Worm (Caenorhabditis elegans) whole organism, L4 larva: ENCODE data around the gene pals-32.

Source experiments
- F10B5.3 ChIP-seq: sonication (generic microtip); optimal IDR thresholded peaks from 2 replicates; lab custom pipeline; 2016; ENCODE audit warnings: mild to moderate bottlenecking, missing genetic modification characterization, missing compliant biosample characterization
- F26F4.8 ChIP-seq: fragments of 200-800 bp; sonication (Bioruptor generic); conservative IDR thresholded peaks from 2 replicates; pipeline ENCODE4 v1.3.6; 2022; ENCODE audit warnings: missing genetic modification characterization, missing compliant biosample characterization
- F37D6.2 ChIP-seq: sonication (generic microtip); optimal IDR thresholded peaks from 2 replicates; lab custom pipeline; 2016; ENCODE audit warnings: mild to moderate bottlenecking, missing genetic modification characterization, missing compliant biosample characterization
- F44E2.7 ChIP-seq: fragments of 200-800 bp; sonication (Bioruptor generic); IDR thresholded peaks from 2 replicates; pipeline ENCODE4 v2.1.2; 2022; ENCODE audit warnings: missing genetic modification characterization, missing compliant biosample characterization
- R02D3.7 ChIP-seq: fragments of 150-350 bp; sonication (generic microtip); optimal IDR thresholded peaks from 3 replicates; lab custom pipeline; 2014; ENCODE audit warnings: missing biosample characterization, missing genetic modification characterization
- T20F7.1 ChIP-seq: fragments of 200-800 bp; sonication (Bioruptor generic); optimal IDR thresholded peaks from 2 replicates; lab custom pipeline; 2018; ENCODE audit warnings: mild to moderate bottlenecking, missing genetic modification characterization, missing compliant biosample characterization
- Y75B8A.6 ChIP-seq: fragments of 200-800 bp; sonication (Bioruptor generic); IDR thresholded peaks from 2 replicates; pipeline ENCODE4 v1.3.6; 2022; ENCODE audit warnings: missing genetic modification reagents, missing genetic modification characterization, missing compliant biosample characterization
- ZK337.2 ChIP-seq: fragments of 200-800 bp; sonication (Bioruptor generic); IDR thresholded peaks from 2 replicates; pipeline ENCODE4 v1.3.6; 2022; ENCODE audit warnings: missing genetic modification reagents, missing genetic modification characterization, missing compliant biosample characterization
- ZK546.5 ChIP-seq, 2 experiments: sonication (generic microtip); optimal IDR thresholded peaks; 2 replicates each; lab custom pipeline; 2017; ENCODE audit warnings: missing biosample characterization in 2 of 2, missing genetic modification characterization in 2 of 2
- ama-1 ChIP-seq: fragments of 150-350 bp; optimal IDR thresholded peaks from 2 replicates; lab custom pipeline; 2014; ENCODE audit warnings: inconsistent platforms, mixed read lengths
- arid-1 ChIP-seq: fragments of 200-800 bp; sonication (Bioruptor generic); conservative IDR thresholded peaks from 2 replicates; pipeline ENCODE4 v1.3.6; 2022; ENCODE audit warnings: missing genetic modification reagents, missing genetic modification characterization, missing compliant biosample characterization
- ceh-28 ChIP-seq: fragments of 150-350 bp; optimal IDR thresholded peaks from 2 replicates; lab custom pipeline; 2014; ENCODE audit warnings: missing biosample characterization, missing genetic modification reagents, missing genetic modification characterization
- ceh-32 ChIP-seq: sonication (generic microtip); optimal IDR thresholded peaks from 2 replicates; lab custom pipeline; 2016; ENCODE audit warnings: mild to moderate bottlenecking, missing genetic modification characterization, missing compliant biosample characterization; ENCODE audit not compliant: poor library complexity
- ceh-44 ChIP-seq: fragments of 200-800 bp; sonication (Bioruptor generic); IDR thresholded peaks from 2 replicates; pipeline ENCODE4 v1.3.6; 2022; ENCODE audit warnings: missing genetic modification reagents, missing genetic modification characterization, missing compliant biosample characterization
- ceh-62 ChIP-seq: sonication (generic microtip); optimal IDR thresholded peaks from 2 replicates; lab custom pipeline; 2017; ENCODE audit warnings: missing biosample characterization, missing genetic modification characterization
- ceh-82 ChIP-seq: sonication (generic microtip); optimal IDR thresholded peaks from 2 replicates; lab custom pipeline; 2017; ENCODE audit warnings: missing biosample characterization, missing genetic modification characterization
- cey-2 ChIP-seq: sonication (generic microtip); optimal IDR thresholded peaks from 3 replicates; lab custom pipeline; 2017; ENCODE audit warnings: missing genetic modification characterization, mild to moderate bottlenecking, missing compliant biosample characterization, antibody characterized with exemption, borderline replicate concordance; ENCODE audit not compliant: insufficient read depth
- ctbp-1 ChIP-seq: fragments of 200-800 bp; sonication (Bioruptor generic); IDR thresholded peaks from 2 replicates; pipeline ENCODE4 v1.3.6; 2022; ENCODE audit warnings: missing genetic modification reagents, missing genetic modification characterization, missing compliant biosample characterization
- daf-12 ChIP-seq: fragments of 150-350 bp; optimal IDR thresholded peaks from 2 replicates; lab custom pipeline; 2014; ENCODE audit warnings: missing biosample characterization, missing genetic modification reagents, missing genetic modification characterization
- daf-16 ChIP-seq, 3 experiments: sonication (generic microtip); optimal IDR thresholded peaks; 2 replicates each; lab custom pipeline; 2016 to 2017; ENCODE audit warnings: missing genetic modification characterization in 3 of 3, missing genetic modification reagents in 3 of 3, mild to moderate bottlenecking in 2 of 3, missing compliant biosample characterization in 2 of 3, missing biosample characterization in 1 of 3, moderate library complexity in 1 of 3
- daf-8 ChIP-seq: fragments of 200-800 bp; sonication (Bioruptor generic); IDR thresholded peaks from 2 replicates; pipeline ENCODE4 v1.3.6; 2022; ENCODE audit warnings: missing genetic modification characterization, missing compliant biosample characterization
- dmd-8 ChIP-seq: fragments of 200-800 bp; sonication (Bioruptor generic); IDR thresholded peaks from 2 replicates; pipeline ENCODE4 v1.3.6; 2022; ENCODE audit warnings: missing genetic modification characterization, missing compliant biosample characterization
- dmd-9 ChIP-seq: fragments of 200-800 bp; sonication (Bioruptor generic); IDR thresholded peaks from 2 replicates; pipeline ENCODE4 v1.3.6; 2022; ENCODE audit warnings: missing genetic modification reagents, missing genetic modification characterization, missing compliant biosample characterization
- dpl-1 ChIP-seq: fragments of 150-350 bp; optimal IDR thresholded peaks from 2 replicates; lab custom pipeline; 2014; ENCODE audit warnings: missing biosample characterization, missing genetic modification reagents, missing genetic modification characterization
- duxl-1 ChIP-seq: sonication (generic microtip); optimal IDR thresholded peaks from 2 replicates; lab custom pipeline; 2016; ENCODE audit warnings: mild to moderate bottlenecking, missing genetic modification characterization, moderate library complexity, missing compliant biosample characterization; ENCODE audit not compliant: poor library complexity
- hif-1 ChIP-seq, 2 experiments: sonication (generic microtip); optimal IDR thresholded peaks; 2 replicates each; lab custom pipeline; 2016 to 2017; ENCODE audit warnings: missing compliant biosample characterization in 2 of 2, missing genetic modification characterization in 2 of 2, missing genetic modification reagents in 2 of 2, missing genotype in 2 of 2, mild to moderate bottlenecking in 1 of 2
- lim-7 ChIP-seq: fragments of 200-800 bp; sonication (Bioruptor generic); IDR thresholded peaks from 2 replicates; pipeline ENCODE4 v1.3.6; 2022; ENCODE audit warnings: missing genetic modification characterization, missing compliant biosample characterization
- lin-39 ChIP-seq: fragments of 150-350 bp; optimal IDR thresholded peaks from 2 replicates; lab custom pipeline; 2014; ENCODE audit warnings: missing biosample characterization, missing genetic modification reagents, missing genetic modification characterization
- lir-3 ChIP-seq: sonication (generic microtip); optimal IDR thresholded peaks from 2 replicates; lab custom pipeline; 2016; ENCODE audit warnings: mild to moderate bottlenecking, missing genetic modification characterization, missing compliant biosample characterization
- mxl-3 ChIP-seq: fragments of 200-800 bp; sonication (Bioruptor generic); optimal IDR thresholded peaks from 2 replicates; lab custom pipeline; 2018; ENCODE audit warnings: mild to moderate bottlenecking, missing genetic modification characterization, missing compliant biosample characterization
- nhr-11 ChIP-seq: fragments of 150-350 bp; optimal IDR thresholded peaks from 2 replicates; lab custom pipeline; 2014; ENCODE audit warnings: missing biosample characterization, missing genetic modification characterization
- nhr-111 ChIP-seq: fragments of 200-800 bp; sonication (Bioruptor generic); optimal IDR thresholded peaks from 2 replicates; lab custom pipeline; 2018; ENCODE audit warnings: mild to moderate bottlenecking, missing genetic modification characterization, missing compliant biosample characterization
- nhr-28 ChIP-seq: fragments of 150-350 bp; optimal IDR thresholded peaks from 2 replicates; lab custom pipeline; 2014; ENCODE audit warnings: missing biosample characterization, missing genetic modification characterization
- nhr-42 ChIP-seq: fragments of 200-800 bp; sonication (Bioruptor generic); IDR thresholded peaks from 2 replicates; pipeline ENCODE4 v1.3.6; 2022; ENCODE audit warnings: missing genetic modification characterization, missing compliant biosample characterization
- nhr-48 ChIP-seq: sonication (generic microtip); optimal IDR thresholded peaks from 2 replicates; lab custom pipeline; 2016; ENCODE audit warnings: mild to moderate bottlenecking, missing genetic modification characterization, missing compliant biosample characterization
- php-3 ChIP-seq: fragments of 200-800 bp; sonication (Bioruptor generic); IDR thresholded peaks from 2 replicates; pipeline ENCODE4 v1.3.6; 2022; ENCODE audit warnings: missing genetic modification reagents, missing genetic modification characterization, missing compliant biosample characterization
- pqm-1 ChIP-seq: sonication (generic microtip); optimal IDR thresholded peaks from 2 replicates; lab custom pipeline; 2017; ENCODE audit warnings: missing biosample characterization, missing genetic modification characterization
- saeg-2 ChIP-seq: fragments of 200-800 bp; sonication (Bioruptor generic); IDR thresholded peaks from 2 replicates; pipeline ENCODE4 v1.3.6; 2022; ENCODE audit warnings: missing genetic modification reagents, missing genetic modification characterization, missing compliant biosample characterization
- snpc-1.2 ChIP-seq: fragments of 200-800 bp; sonication (Bioruptor generic); IDR thresholded peaks from 2 replicates; pipeline ENCODE4 v1.3.6; 2022; ENCODE audit warnings: missing genetic modification reagents, missing genetic modification characterization, missing compliant biosample characterization
- spr-1 ChIP-seq: sonication (generic microtip); optimal IDR thresholded peaks from 2 replicates; lab custom pipeline; 2016; ENCODE audit warnings: mild to moderate bottlenecking, missing genetic modification characterization, missing compliant biosample characterization
- tag-97 ChIP-seq: fragments of 200-800 bp; sonication (Bioruptor generic); IDR thresholded peaks from 2 replicates; pipeline ENCODE4 v1.3.6; 2022; ENCODE audit warnings: missing genetic modification characterization, missing compliant biosample characterization
- tra-1 ChIP-seq: fragments of 200-800 bp; sonication (Bioruptor generic); IDR thresholded peaks from 2 replicates; pipeline ENCODE4 v1.3.6; 2022; ENCODE audit warnings: missing genetic modification reagents, missing genetic modification characterization, missing compliant biosample characterization
- unc-39 ChIP-seq: sonication (generic microtip); optimal IDR thresholded peaks from 2 replicates; lab custom pipeline; 2017; ENCODE audit warnings: missing biosample characterization, missing genetic modification characterization
- zfp-3 ChIP-seq: fragments of 200-800 bp; sonication (Bioruptor generic); conservative IDR thresholded peaks from 2 replicates; pipeline ENCODE4 v1.3.6; 2022; ENCODE audit warnings: missing genetic modification reagents, missing genetic modification characterization, missing compliant biosample characterization
- ztf-11 ChIP-seq: fragments of 150-350 bp; optimal IDR thresholded peaks from 2 replicates; lab custom pipeline; 2014; ENCODE audit warnings: missing biosample characterization, missing genetic modification characterization
- ztf-7 ChIP-seq: fragments of 150-350 bp; optimal IDR thresholded peaks from 2 replicates; lab custom pipeline; 2014; ENCODE audit warnings: missing biosample characterization, missing genetic modification characterization

pals-32 gene

ce11 chrV:2929753-2930152 is 33.3 kb downstream of the pals-32 start, which contains the start of gene C31B8.16:
C31B8.16 (plus strand) TSS chrV:2930053.
- TF ChIP-seq daf-12 (tag; lab: Kevin White, UChicago) (no peak), nhr-28 (tag; lab: Kevin White, UChicago) (no peak), ctbp-1 (GFP tag; lab: Robert Waterston, UW) (no peak), zfp-3 (GFP tag; lab: Robert Waterston, UW) (no peak), ceh-44 (GFP tag; lab: Robert Waterston, UW) (no peak), cey-2 (tag; lab: Kevin White, UChicago) (no peak), ZK546.5 (tag; optimal IDR thresholded peaks at IDR 0.05; lab: Kevin White, UChicago) (no peak), duxl-1 (tag; lab: Kevin White, UChicago) (no peak), ceh-62 (tag; lab: Kevin White, UChicago) (no peak), nhr-42 (no peak), lin-39 (tag; lab: Kevin White, UChicago) (no peak), R02D3.7 (tag; lab: Kevin White, UChicago) (no peak), ceh-82 (tag; lab: Kevin White, UChicago) (no peak), arid-1 (GFP tag; lab: Robert Waterston, UW) (no peak), nhr-48 (tag; lab: Kevin White, UChicago) (no peak)

DNA sequence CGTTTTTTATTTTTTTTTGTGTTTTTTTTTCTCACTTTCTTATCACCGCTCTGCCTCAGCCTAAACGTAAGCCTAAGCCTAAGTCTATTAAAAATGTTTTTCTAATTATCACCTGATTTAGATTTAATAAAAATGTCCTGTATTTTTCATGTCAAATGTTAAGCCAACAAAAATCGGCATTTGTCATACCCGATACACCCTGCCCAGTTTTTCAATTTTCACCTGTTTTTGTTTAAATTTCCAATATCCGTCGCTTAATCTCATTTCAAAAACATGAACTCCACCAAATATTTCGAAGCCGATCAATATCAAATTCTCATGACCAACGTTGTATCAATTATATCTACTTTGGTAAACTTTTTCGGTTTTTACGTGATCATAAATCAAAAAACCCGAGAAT is 34.8 kb downstream of the pals-32 start, which contains the start of gene C31B8.1:
C31B8.1 (plus strand) TSS at position 301 of the 400 bp plus-strand sequence.
- no peak for TF ChIP-seq saeg-2 (GFP tag; lab: Robert Waterston, UW)
- TF ChIP-seq nhr-111 (GFP tag; lab: Kevin White, UChicago), result no peak
- no peak for TF ChIP-seq dpl-1 (GFP tag; lab: Kevin White, UChicago)
- TF ChIP-seq ZK337.2 (GFP tag; lab: Robert Waterston, UW), result no peak
- no peak for TF ChIP-seq ceh-32 (tag; lab: Kevin White, UChicago)
- no peak for TF ChIP-seq F37D6.2
- no peak for TF ChIP-seq ceh-28 (tag; lab: Kevin White, UChicago)
- TF ChIP-seq lir-3, result no peak
- no peak for TF ChIP-seq daf-16 (GFP tag; optimal IDR thresholded peaks at IDR 0.05; lab: Kevin White, UChicago)
- no peak for TF ChIP-seq daf-16 (tag; optimal IDR thresholded peaks at IDR 0.05; lab: Kevin White, UChicago)
- no peak for TF ChIP-seq ztf-7 (tag; lab: Kevin White, UChicago)
- TF ChIP-seq cey-2 (tag; lab: Kevin White, UChicago), result no peak
- TF ChIP-seq T20F7.1, result no peak
- TF ChIP-seq Y75B8A.6 (GFP tag; lab: Robert Waterston, UW), result no peak
- TF ChIP-seq ama-1 (lab: Kevin White, UChicago), result no peak
- TF ChIP-seq tag-97 (GFP tag; lab: Robert Waterston, UW), result no peak
- TF ChIP-seq hif-1 (tag; optimal IDR thresholded peaks at IDR 0.05; lab: Kevin White, UChicago), result no peak
- no peak for TF ChIP-seq lim-7 (GFP tag; lab: Robert Waterston, UW)
- no peak for TF ChIP-seq spr-1 (tag; lab: Kevin White, UChicago)
- TF ChIP-seq F10B5.3, result no peak

DNA sequence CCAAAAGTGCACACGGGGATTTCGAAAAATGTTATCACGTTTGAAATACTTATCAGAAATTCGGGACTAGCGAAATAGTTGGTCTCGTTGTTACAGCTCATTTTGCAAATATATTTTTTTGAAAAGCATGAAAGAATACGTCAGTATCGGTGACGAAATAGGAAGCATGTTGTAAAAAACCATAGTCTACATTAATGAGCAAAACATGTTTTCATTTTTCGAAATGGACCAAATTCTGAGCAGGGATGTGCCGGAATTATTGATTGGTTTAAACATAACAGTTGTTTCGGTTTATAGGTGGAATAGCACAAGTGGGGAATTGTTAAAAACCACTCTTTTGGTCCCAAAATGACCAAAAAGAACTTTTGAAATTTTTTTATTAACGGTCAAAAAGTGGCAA is 37.7 kb downstream of the pals-32 start, which contains the start of gene srh-247:
srh-247 (minus strand) TSS at position 101 of the 400 bp plus-strand sequence.
- no peak for TF ChIP-seq Y75B8A.6 (GFP tag; lab: Robert Waterston, UW)
- no peak for TF ChIP-seq F26F4.8 (GFP tag; lab: Robert Waterston, UW)
- TF ChIP-seq nhr-11 (tag; lab: Kevin White, UChicago), result no peak
- no peak for TF ChIP-seq daf-8 (GFP tag; lab: Robert Waterston, UW)
- no peak for TF ChIP-seq pqm-1 (tag; lab: Kevin White, UChicago)
- TF ChIP-seq mxl-3 (GFP tag; lab: Kevin White, UChicago), result no peak
- no peak for TF ChIP-seq F44E2.7 (GFP tag; lab: Robert Waterston, UW)
- no peak for TF ChIP-seq snpc-1.2
- TF ChIP-seq spr-1 (tag; lab: Kevin White, UChicago), result no peak
- no peak for TF ChIP-seq ztf-11 (tag; lab: Kevin White, UChicago)
- no peak for TF ChIP-seq php-3
- no peak for TF ChIP-seq dmd-8
- no peak for TF ChIP-seq dmd-9
- TF ChIP-seq hif-1 (tag; optimal IDR thresholded peaks at IDR 0.05; lab: Kevin White, UChicago), result no peak
- no peak for TF ChIP-seq tra-1 (GFP tag; lab: Robert Waterston, UW)
- TF ChIP-seq lir-3, result no peak
- TF ChIP-seq unc-39 (tag; lab: Kevin White, UChicago), result no peak
- TF ChIP-seq, all 104 proteins: peak for 0
